Fruit fly (Drosophila melanogaster) whole organism, embryonic: ENCODE data around the gene CG31230.

Experiments used
- Bteb2 ChIP-seq: fragments of 200-800 bp; sonication (Bioruptor generic); optimal IDR thresholded peaks from 2 replicates; lab custom pipeline; 2016; ENCODE audit warnings: missing biosample characterization, missing genetic modification characterization
- CG10209 ChIP-seq: fragments of 200-800 bp; sonication (Bioruptor generic); optimal IDR thresholded peaks from 3 replicates; lab custom pipeline; 2017; ENCODE audit warnings: missing biosample characterization, mild to moderate bottlenecking, missing genetic modification characterization, missing genetic modification reagents
- CG10321 ChIP-seq: fragments of 200-800 bp; sonication (Bioruptor generic); IDR thresholded peaks from 2 replicates; pipeline ENCODE4 v1.3.6; 2022; ENCODE audit warnings: missing biosample characterization, missing genetic modification characterization
- CG10654 ChIP-seq: fragments of 200-800 bp; sonication (Bioruptor generic); optimal IDR thresholded peaks from 2 replicates; lab custom pipeline; 2016; ENCODE audit warnings: missing biosample characterization, missing genetic modification characterization
- CG11093 ChIP-seq: fragments of 200-800 bp; sonication (Bioruptor generic); IDR thresholded peaks from 3 replicates; pipeline ENCODE4 v1.3.6; 2022; ENCODE audit warnings: missing biosample characterization, missing genetic modification characterization
- CG11560 ChIP-seq: fragments of 200-800 bp; sonication (Bioruptor generic); IDR thresholded peaks from 3 replicates; pipeline ENCODE4 v1.3.6; 2022; ENCODE audit warnings: missing biosample characterization, missing genetic modification characterization
- CG11695 ChIP-seq: fragments of 200-800 bp; sonication (Bioruptor generic); IDR thresholded peaks from 3 replicates; pipeline ENCODE4 v1.3.6; 2022; ENCODE audit warnings: missing biosample characterization, missing genetic modification characterization
- CG1233 ChIP-seq: fragments of 200-800 bp; sonication (Bioruptor generic); optimal IDR thresholded peaks from 4 replicates; lab custom pipeline; 2018; ENCODE audit warnings: missing biosample characterization, mild to moderate bottlenecking, missing genetic modification characterization
- CG12942 ChIP-seq: fragments of 200-800 bp; sonication (Bioruptor generic); optimal IDR thresholded peaks from 3 replicates; lab custom pipeline; 2016; ENCODE audit warnings: missing biosample characterization, missing genetic modification characterization
- CG13296 ChIP-seq: fragments of 200-800 bp; sonication (Bioruptor generic); optimal IDR thresholded peaks from 3 replicates; lab custom pipeline; 2018; ENCODE audit warnings: missing biosample characterization, mild to moderate bottlenecking, missing genetic modification characterization
- CG17361 ChIP-seq: fragments of 200-800 bp; sonication (Bioruptor generic); IDR thresholded peaks from 3 replicates; pipeline ENCODE4 v1.3.6; 2022; ENCODE audit warnings: missing biosample characterization, missing genetic modification characterization
- CG2199 ChIP-seq: fragments of 200-800 bp; sonication (Bioruptor generic); IDR thresholded peaks from 3 replicates; pipeline ENCODE4 v1.3.6; 2022; ENCODE audit warnings: missing biosample characterization, missing genetic modification characterization
- CG3407 ChIP-seq: fragments of 200-800 bp; sonication (Bioruptor generic); optimal IDR thresholded peaks from 2 replicates; lab custom pipeline; 2018; ENCODE audit warnings: missing biosample characterization, mild to moderate bottlenecking, missing genetic modification characterization
- CG34422 ChIP-seq: fragments of 200-800 bp; sonication (Bioruptor generic); IDR thresholded peaks from 3 replicates; pipeline ENCODE4 v1.3.6; 2022; ENCODE audit warnings: missing biosample characterization, missing genetic modification characterization
- CG3838 ChIP-seq: fragments of 200-800 bp; sonication (Bioruptor generic); optimal IDR thresholded peaks from 3 replicates; lab custom pipeline; 2016; ENCODE audit warnings: missing biosample characterization, missing genetic modification characterization
- CG4328 ChIP-seq: fragments of 200-800 bp; sonication (Bioruptor generic); optimal IDR thresholded peaks from 3 replicates; lab custom pipeline; 2017; ENCODE audit warnings: missing biosample characterization, missing genetic modification reagents, missing genetic modification characterization
- CG4707 ChIP-seq: fragments of 200-800 bp; sonication (Bioruptor generic); optimal IDR thresholded peaks from 2 replicates; lab custom pipeline; 2018; ENCODE audit warnings: missing biosample characterization, mild to moderate bottlenecking, missing genetic modification characterization, moderate library complexity
- CG5245 ChIP-seq: fragments of 200-800 bp; sonication (Bioruptor generic); optimal IDR thresholded peaks from 3 replicates; lab custom pipeline; 2016; ENCODE audit warnings: missing biosample characterization, missing genetic modification characterization
- CG6175 ChIP-seq: fragments of 200-800 bp; sonication (Bioruptor generic); IDR thresholded peaks from 3 replicates; pipeline ENCODE4 v1.3.6; 2022; ENCODE audit warnings: missing biosample characterization, missing genetic modification characterization
- CG7963 ChIP-seq: fragments of 200-800 bp; sonication (Bioruptor generic); IDR thresholded peaks from 3 replicates; pipeline ENCODE4 v1.3.6; 2022; ENCODE audit warnings: missing biosample characterization, missing genetic modification characterization; ENCODE audit not compliant: partially characterized antibody
- CG8765 ChIP-seq: fragments of 200-800 bp; sonication (Bioruptor generic); IDR thresholded peaks from 2 replicates; pipeline ENCODE4 v1.3.6; 2022; ENCODE audit warnings: missing biosample characterization, missing genetic modification characterization
- CG9797 ChIP-seq: fragments of 200-800 bp; sonication (Bioruptor generic); optimal IDR thresholded peaks from 3 replicates; lab custom pipeline; 2018; ENCODE audit warnings: missing biosample characterization, mild to moderate bottlenecking, missing genetic modification characterization
- Gsc ChIP-seq: fragments of 200-800 bp; sonication (Bioruptor generic); IDR thresholded peaks from 2 replicates; pipeline ENCODE4 v1.3.6; 2022; ENCODE audit warnings: missing biosample characterization, missing genetic modification characterization
- H2.0 ChIP-seq: fragments of 200-800 bp; sonication (Bioruptor generic); IDR thresholded peaks from 2 replicates; pipeline ENCODE4 v1.3.6; 2022; ENCODE audit warnings: missing biosample characterization, missing genetic modification characterization
- Hand ChIP-seq: fragments of 200-800 bp; sonication (Bioruptor generic); optimal IDR thresholded peaks from 2 replicates; lab custom pipeline; 2017; ENCODE audit warnings: mild to moderate bottlenecking, missing biosample characterization, missing genetic modification reagents, missing genetic modification characterization
- Hr51 ChIP-seq, 2 experiments: fragments of 200-800 bp; sonication (Bioruptor generic); optimal IDR thresholded peaks; 2 replicates in 1 of 2; 3 replicates in 1 of 2; lab custom pipeline; 2016 to 2018; ENCODE audit warnings: missing biosample characterization in 2 of 2, missing genetic modification characterization in 2 of 2, mild to moderate bottlenecking in 1 of 2, moderate library complexity in 1 of 2
- Med ChIP-seq: fragments of 200-800 bp; sonication (Bioruptor generic); peaks from one replicate; lab custom pipeline; 2016; ENCODE audit warnings: missing biosample characterization, missing genetic modification characterization, mild to moderate bottlenecking, inconsistent platforms, moderate library complexity
- Rfx ChIP-seq: fragments of 200-800 bp; sonication (Bioruptor generic); IDR thresholded peaks from 2 replicates; pipeline ENCODE4 v1.3.6; 2022; ENCODE audit warnings: missing biosample characterization, missing genetic modification characterization
- Sox102F ChIP-seq: fragments of 200-800 bp; sonication (Bioruptor generic); optimal IDR thresholded peaks from 2 replicates; lab custom pipeline; 2018; ENCODE audit warnings: missing biosample characterization, mild to moderate bottlenecking, missing genetic modification characterization, moderate library complexity
- aop ChIP-seq: fragments of 200-800 bp; sonication (Bioruptor generic); IDR thresholded peaks from 2 replicates; pipeline ENCODE4 v1.3.6; 2022; ENCODE audit warnings: missing biosample characterization, missing genetic modification characterization
- az2 ChIP-seq: fragments of 200-800 bp; sonication (Bioruptor generic); optimal IDR thresholded peaks from 3 replicates; lab custom pipeline; 2016; ENCODE audit warnings: missing biosample characterization, missing genetic modification characterization
- bbx ChIP-seq: fragments of 200-800 bp; sonication (Bioruptor generic); IDR thresholded peaks from 2 replicates; pipeline ENCODE4 v1.3.6; 2022; ENCODE audit warnings: missing biosample characterization, missing genetic modification characterization; ENCODE audit not compliant: partially characterized antibody
- bigmax ChIP-seq: fragments of 200-800 bp; sonication (Bioruptor generic); optimal IDR thresholded peaks from 2 replicates; lab custom pipeline; 2018; ENCODE audit warnings: missing biosample characterization, mild to moderate bottlenecking, missing genetic modification characterization
- bsh ChIP-seq, 2 experiments: fragments of 200-800 bp; sonication (Bioruptor generic); optimal IDR thresholded peaks; 2 replicates each; lab custom pipeline; 2017 to 2018; ENCODE audit warnings: mild to moderate bottlenecking in 2 of 2, missing biosample characterization in 2 of 2, missing genetic modification characterization in 2 of 2, moderate library complexity in 1 of 2
- dati ChIP-seq: fragments of 200-800 bp; sonication (Bioruptor generic); IDR thresholded peaks from 2 replicates; pipeline ENCODE4 v1.3.6; 2022; ENCODE audit warnings: missing biosample characterization, missing genetic modification characterization
- gem ChIP-seq: fragments of 200-800 bp; sonication (Bioruptor generic); optimal IDR thresholded peaks from 2 replicates; lab custom pipeline; 2019; ENCODE audit warnings: missing biosample characterization, mild to moderate bottlenecking, missing genetic modification characterization, moderate library complexity
- grn ChIP-seq: fragments of 200-800 bp; sonication (Bioruptor generic); optimal IDR thresholded peaks from 3 replicates; lab custom pipeline; 2017; ENCODE audit warnings: missing biosample characterization, missing genetic modification characterization
- pan ChIP-seq, 4 experiments: fragments of >200 bp in 3 of 4; fragments of 200-800 bp in 1 of 4; sonication (Bioruptor generic) in 1 of 4; optimal IDR thresholded peaks in 3 of 4; IDR thresholded peaks in 1 of 4; 2 replicates each; pipeline versions ENCODE4 v1.3.6 to Lab custom; 2017 to 2022; ENCODE audit warnings: missing biosample characterization in 2 of 4, missing genetic modification characterization in 2 of 4, mixed read lengths in 1 of 4
- pho ChIP-seq: fragments of 200-800 bp; sonication (Bioruptor generic); optimal IDR thresholded peaks from 2 replicates; lab custom pipeline; 2016; ENCODE audit warnings: missing biosample characterization, missing genetic modification characterization
- psq ChIP-seq: fragments of 200-800 bp; sonication (Bioruptor generic); optimal IDR thresholded peaks from 2 replicates; lab custom pipeline; 2017; ENCODE audit warnings: missing biosample characterization, missing genetic modification characterization
- pum ChIP-seq: fragments of 200-800 bp; sonication (Bioruptor generic); optimal IDR thresholded peaks from 2 replicates; lab custom pipeline; 2016; ENCODE audit warnings: missing biosample characterization, missing genetic modification characterization
- ranshi ChIP-seq: fragments of 200-800 bp; sonication (Bioruptor generic); IDR thresholded peaks from 2 replicates; pipeline ENCODE4 v1.3.6; 2022; ENCODE audit warnings: missing biosample characterization, missing genetic modification characterization
- sd ChIP-seq: fragments of 200-800 bp; sonication (Bioruptor generic); optimal IDR thresholded peaks from 3 replicates; lab custom pipeline; 2018; ENCODE audit warnings: missing biosample characterization, mild to moderate bottlenecking, missing genetic modification characterization, moderate library complexity
- slp2 ChIP-seq: fragments of 200-800 bp; sonication (Bioruptor generic); optimal IDR thresholded peaks from 2 replicates; lab custom pipeline; 2016; ENCODE audit warnings: missing biosample characterization, missing genetic modification characterization
- ssp ChIP-seq: fragments of 200-800 bp; sonication (Bioruptor generic); IDR thresholded peaks from 2 replicates; pipeline ENCODE4 v1.3.6; 2022; ENCODE audit warnings: missing biosample characterization, missing genetic modification characterization
- sug ChIP-seq: fragments of 200-800 bp; optimal IDR thresholded peaks from 2 replicates; lab custom pipeline; 2019; ENCODE audit warnings: missing biosample characterization, mild to moderate bottlenecking, missing genetic modification characterization, moderate library complexity
- tna ChIP-seq: fragments of 200-800 bp; sonication (Bioruptor generic); IDR thresholded peaks from 2 replicates; pipeline ENCODE4 v1.3.6; 2022; ENCODE audit warnings: missing biosample characterization, missing genetic modification characterization; ENCODE audit not compliant: partially characterized antibody
- ttk ChIP-seq: fragments of 200-800 bp; sonication (Bioruptor generic); IDR thresholded peaks from 2 replicates; pipeline ENCODE4 v2.1.2; 2022; ENCODE audit warnings: missing biosample characterization, missing genetic modification characterization
- wor ChIP-seq: fragments of 200-800 bp; sonication (Bioruptor generic); IDR thresholded peaks from 2 replicates; pipeline ENCODE4 v1.3.6; 2022; ENCODE audit warnings: missing biosample characterization, missing genetic modification characterization

The CG31230 gene

dm6 chr3R:18719767-18720341 is 48.4 kb downstream of the CG31230 start (continued):
- peak; percentile 94 for TF ChIP-seq Hand
- TF ChIP-seq Med: peak; percentile 97
- peak; percentile 46 for TF ChIP-seq CG3838 (GFP tag; lab: Kevin White, UChicago)
- peak; percentile 60 for TF ChIP-seq CG12942 (GFP tag; lab: Kevin White, UChicago)
- no peak; the same call in none of the 2 replicates for TF ChIP-seq ttk (GFP tag; lab: Robert Waterston, UW)
- TF ChIP-seq sd: no peak
- no peak for TF ChIP-seq CG9797 (GFP tag; lab: Kevin White, UChicago)
- TF ChIP-seq CG8765: peak; percentile 18; the same call in 1 of the 2 replicates
- TF ChIP-seq CG10321 (GFP tag; lab: Robert Waterston, UW): peak; percentile 56
- peak in 1 of 2 experiments; percentile 89 for TF ChIP-seq bsh (GFP tag; optimal IDR thresholded peaks at IDR 0.05; lab: Kevin White, UChicago)
- TF ChIP-seq sug (tag; lab: Kevin White, UChicago): peak; percentile 87
- TF ChIP-seq CG10654 (GFP tag; lab: Kevin White, UChicago): peak; percentile 70
- no peak for TF ChIP-seq aop (GFP tag; lab: Robert Waterston, UW)
- peak; percentile 67 for TF ChIP-seq CG5245
- TF ChIP-seq wor: peak; percentile 74
- TF ChIP-seq CG11695: peak; percentile 81
- no peak for TF ChIP-seq tna (GFP tag; lab: Robert Waterston, UW)
- TF ChIP-seq gem (tag; lab: Kevin White, UChicago): peak; percentile 90
- TF ChIP-seq CG2199 (GFP tag; lab: Robert Waterston, UW): no peak
- peak; percentile 88 for TF ChIP-seq CG4328
- no peak for TF ChIP-seq pan (optimal IDR thresholded peaks at IDR 0.05; lab: Kevin White, UChicago)
- TF ChIP-seq pan (GFP tag; optimal IDR thresholded peaks at IDR 0.05 in 1 of 2, IDR thresholded peaks at IDR 0.05 in 1 of 2): peak in 1 of 2 experiments; percentile 88
- TF ChIP-seq psq (GFP tag; lab: Kevin White, UChicago): peak; percentile 16
- TF ChIP-seq CG3407 (GFP tag; lab: Kevin White, UChicago): peak; percentile 70
- TF ChIP-seq CG13296 (GFP tag; lab: Kevin White, UChicago): peak; percentile 90
- peak; percentile 63 for TF ChIP-seq dati (GFP tag; lab: Robert Waterston, UW)
- TF ChIP-seq Rfx: peak; percentile 89
- peak; percentile 85 for TF ChIP-seq ranshi
- TF ChIP-seq pum (GFP tag; lab: Kevin White, UChicago): peak; percentile 73
- peak; percentile 76 for TF ChIP-seq Bteb2 (GFP tag; lab: Kevin White, UChicago)
- peak; percentile 34 for TF ChIP-seq CG4707 (GFP tag; lab: Kevin White, UChicago)
- peak; percentile 79 for TF ChIP-seq CG1233
- TF ChIP-seq Gsc (GFP tag; lab: Robert Waterston, UW): peak; percentile 41; the same call in 1 of the 2 replicates
- peak; percentile 91 for TF ChIP-seq CG17361 (GFP tag; lab: Robert Waterston, UW)
- peak; percentile 76 for TF ChIP-seq CG34422
- TF ChIP-seq pho (GFP tag; lab: Kevin White, UChicago): peak; percentile 82
- TF ChIP-seq bigmax: no peak
- TF ChIP-seq CG7963 (GFP tag; lab: Robert Waterston, UW): no peak
- peak; percentile 76 for TF ChIP-seq az2 (GFP tag; lab: Kevin White, UChicago)
- TF ChIP-seq bbx (GFP tag; lab: Robert Waterston, UW): no peak
- peak; percentile 58 for TF ChIP-seq slp2 (GFP tag; lab: Kevin White, UChicago)
- TF ChIP-seq CG10209 (GFP tag; lab: Kevin White, UChicago): peak; percentile 86
- peak; percentile 44 for TF ChIP-seq grn
- TF ChIP-seq Hr51 (GFP tag; optimal IDR thresholded peaks at IDR 0.05; lab: Kevin White, UChicago): peak; percentile 67 to 89
- peak; percentile 73 for TF ChIP-seq H2.0 (GFP tag; lab: Robert Waterston, UW)
- TF ChIP-seq CG11560 (tag; lab: Robert Waterston, UW): peak; percentile 71
- TF ChIP-seq Sox102F (GFP tag; lab: Kevin White, UChicago): peak; percentile 84
- TF ChIP-seq ssp (GFP tag; lab: Robert Waterston, UW): peak; percentile 60
- TF ChIP-seq CG6175 (GFP tag; lab: Robert Waterston, UW): 0 out of 3 replicates have a peak, but pooled peaks have one; percentile 37
- peak; percentile 52; the same call in 1 of the 3 replicates for TF ChIP-seq CG11093 (GFP tag; lab: Robert Waterston, UW)
